Worm (Caenorhabditis elegans) whole organism, midembryonic: Measurements from ENCODE around the gene F19B6.1.

Experiments used
- T22C8.4 ChIP-seq: fragments of 200-800 bp; sonication (Bioruptor generic); IDR thresholded peaks from 2 replicates; pipeline ENCODE4 v1.3.6; 2022; ENCODE audit warnings: missing genetic modification characterization, missing compliant biosample characterization
- cog-1 ChIP-seq: sonication (generic microtip); optimal IDR thresholded peaks from 2 replicates; lab custom pipeline; 2016; ENCODE audit warnings: missing genetic modification characterization, missing compliant biosample characterization
- flt-1 ChIP-seq: fragments of 200-800 bp; sonication (Bioruptor generic); IDR thresholded peaks from 2 replicates; pipeline ENCODE4 v1.3.6; 2022; ENCODE audit warnings: missing genetic modification characterization, missing compliant biosample characterization
- tab-1 ChIP-seq: fragments of 200-800 bp; sonication (Bioruptor generic); IDR thresholded peaks from 2 replicates; pipeline ENCODE4 v1.3.6; 2022; ENCODE audit warnings: missing genetic modification characterization, missing compliant biosample characterization
- ztf-23 ChIP-seq: fragments of 200-800 bp; sonication (Bioruptor generic); IDR thresholded peaks from 2 replicates; pipeline ENCODE4 v1.3.6; 2022; ENCODE audit warnings: missing genetic modification reagents, missing genetic modification characterization, missing compliant biosample characterization
- ztf-29 ChIP-seq: fragments of 200-800 bp; sonication (Bioruptor generic); IDR thresholded peaks from 2 replicates; pipeline ENCODE4 v1.3.6; 2022; ENCODE audit warnings: missing genetic modification reagents, missing genetic modification characterization, missing compliant biosample characterization

- TF ChIP-seq T22C8.4 (GFP tag; lab: Robert Waterston, UW) (no peak), ztf-23 (GFP tag; lab: Robert Waterston, UW) (no peak), ztf-29 (GFP tag; lab: Robert Waterston, UW) (no peak), flt-1 (no peak), cog-1 (tag; lab: Kevin White, UChicago) (no peak), tab-1 (GFP tag; lab: Robert Waterston, UW) (no peak)
Observed at ce11 chrIV:12334142-12334541, 1.7 kb downstream of the F19B6.1 start.
